Fruit fly (Drosophila melanogaster) whole organism, wandering third instar larva: ENCODE measurements around the gene topi.
A peak's percentile ranks its signal among the peaks of the same experiment; 100 is the strongest.

Experiments used
- Abd-B ChIP-seq: fragments of >200 bp; optimal IDR thresholded peaks from 2 replicates; lab custom pipeline; 2017; ENCODE audit warnings: missing biosample characterization, missing genetic modification characterization
- Dif ChIP-seq: fragments of 200-275, 200-300 bp; sonication (Bioruptor generic); optimal IDR thresholded peaks from 2 replicates; lab custom pipeline; 2018; ENCODE audit warnings: missing biosample characterization, missing genetic modification characterization; ENCODE audit not compliant: partially characterized antibody
- Hr83 ChIP-seq: fragments of 200-300 bp; sonication (Bioruptor generic); optimal IDR thresholded peaks from 2 replicates; lab custom pipeline; 2016; ENCODE audit warnings: missing biosample characterization, mild to moderate bottlenecking, missing genetic modification characterization, moderate library complexity; ENCODE audit not compliant: poor library complexity, severe bottlenecking
- Sp1 ChIP-seq: fragments of 200-800 bp; sonication (Bioruptor generic); optimal IDR thresholded peaks from 3 replicates; lab custom pipeline; 2019; ENCODE audit warnings: missing biosample characterization, mild to moderate bottlenecking, missing genetic modification characterization, moderate library complexity
- Vsx2 ChIP-seq: fragments of 200-300, 225-300 bp; sonication (Bioruptor generic); optimal IDR thresholded peaks from 2 replicates; lab custom pipeline; 2018; ENCODE audit warnings: missing biosample characterization, missing genetic modification characterization; ENCODE audit not compliant: partially characterized antibody
- dsf ChIP-seq: sonication (Bioruptor generic); optimal IDR thresholded peaks from 2 replicates; lab custom pipeline; 2016; ENCODE audit warnings: missing biosample characterization, missing genetic modification characterization, borderline replicate concordance
- fru ChIP-seq: fragments of 200-800 bp; sonication (Bioruptor generic); optimal IDR thresholded peaks from 3 replicates; lab custom pipeline; 2016; ENCODE audit warnings: missing biosample characterization, mild to moderate bottlenecking, missing genetic modification characterization
- h ChIP-seq: fragments of 200-800 bp; sonication (Bioruptor generic); optimal IDR thresholded peaks from 3 replicates; lab custom pipeline; 2016; ENCODE audit warnings: missing biosample characterization, mild to moderate bottlenecking, missing genetic modification characterization
- pan ChIP-seq: fragments of >200 bp; optimal IDR thresholded peaks from 2 replicates; lab custom pipeline; 2017
- psq ChIP-seq: fragments of 200-800 bp; sonication (Bioruptor generic); optimal IDR thresholded peaks from 3 replicates; lab custom pipeline; 2017; ENCODE audit warnings: missing biosample characterization, mild to moderate bottlenecking, missing genetic modification characterization, moderate library complexity
- sv ChIP-seq: fragments of 200-800 bp; sonication (Bioruptor generic); optimal IDR thresholded peaks from 3 replicates; lab custom pipeline; 2016; ENCODE audit warnings: missing biosample characterization, missing genetic modification characterization

DNA sequence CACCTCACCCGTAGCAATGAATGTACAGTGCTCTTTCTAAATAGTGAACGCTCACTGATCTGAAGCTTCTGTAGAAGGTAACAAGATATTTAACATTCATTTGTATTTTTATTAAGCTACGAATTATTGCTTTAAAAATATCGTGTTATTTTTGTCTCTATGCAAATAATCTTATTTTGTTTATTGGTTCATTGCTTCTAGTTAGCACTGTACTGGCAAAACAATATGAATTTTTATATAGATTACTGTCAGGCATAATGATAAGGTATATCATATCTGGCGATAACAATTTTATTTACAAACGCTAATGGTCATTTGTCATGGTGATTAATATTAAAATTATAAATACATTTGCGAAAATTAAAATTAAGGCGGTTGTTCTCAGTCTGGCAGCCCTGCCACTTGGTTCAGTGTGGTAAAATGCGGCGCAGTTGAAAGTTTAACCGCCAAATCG is 3.4 kb upstream of the topi start, which contains the start of gene CG9471:
- TF ChIP-seq h (GFP tag; lab: Kevin White, UChicago): peak; percentile 99
- no peak for TF ChIP-seq Dif (GFP tag; lab: Kevin White, UChicago)
- TF ChIP-seq fru (GFP tag; lab: Kevin White, UChicago): peak; percentile 98
- no peak for TF ChIP-seq Abd-B (GFP tag; lab: Kevin White, UChicago)
- TF ChIP-seq psq: peak; percentile 94
- TF ChIP-seq pan: no peak
- TF ChIP-seq Vsx2 (GFP tag; lab: Kevin White, UChicago): no peak
- TF ChIP-seq sv (GFP tag; lab: Kevin White, UChicago): peak; percentile 91
- peak; percentile 41 for TF ChIP-seq Hr83 (GFP tag; lab: Kevin White, UChicago)
- TF ChIP-seq Sp1 (GFP tag; lab: Kevin White, UChicago): peak; percentile 96
- peak; percentile 87 for TF ChIP-seq dsf (GFP tag; lab: Kevin White, UChicago)
